Fruit fly (Drosophila melanogaster) whole organism, embryonic: Measurements from ENCODE around the gene CG7714.

ENCODE experiments used
- CG1024 ChIP-seq: fragments of 200-800 bp; sonication (Bioruptor generic); IDR thresholded peaks from 2 replicates; pipeline ENCODE4 v1.3.6; 2022; ENCODE audit warnings: missing biosample characterization, missing genetic modification characterization
- CG10321 ChIP-seq: fragments of 200-800 bp; sonication (Bioruptor generic); IDR thresholded peaks from 2 replicates; pipeline ENCODE4 v1.3.6; 2022; ENCODE audit warnings: missing biosample characterization, missing genetic modification characterization
- CG13775 ChIP-seq: fragments of 200-800 bp; sonication (Bioruptor generic); optimal IDR thresholded peaks from 3 replicates; lab custom pipeline; 2017; ENCODE audit warnings: missing biosample characterization, mild to moderate bottlenecking, missing genetic modification characterization
- CG14667 ChIP-seq: fragments of 200-800 bp; sonication (Bioruptor generic); IDR thresholded peaks from 2 replicates; pipeline ENCODE4 v1.3.6; 2022; ENCODE audit warnings: missing biosample characterization, missing genetic modification characterization
- CG15011 ChIP-seq: fragments of 200-800 bp; sonication (Bioruptor generic); optimal IDR thresholded peaks from 3 replicates; lab custom pipeline; 2018; ENCODE audit warnings: missing biosample characterization, mild to moderate bottlenecking, missing genetic modification characterization
- CG1603 ChIP-seq: fragments of 200-800 bp; sonication (Bioruptor generic); optimal IDR thresholded peaks from 2 replicates; lab custom pipeline; 2019; ENCODE audit warnings: missing biosample characterization, mild to moderate bottlenecking, missing genetic modification characterization, moderate library complexity
- CG17359 ChIP-seq: fragments of 200-800 bp; sonication (Bioruptor generic); optimal IDR thresholded peaks from 3 replicates; lab custom pipeline; 2018; ENCODE audit warnings: missing biosample characterization, mild to moderate bottlenecking, missing genetic modification characterization, moderate library complexity
- CG3065 ChIP-seq: fragments of 200-800 bp; sonication (Bioruptor generic); optimal IDR thresholded peaks from 2 replicates; lab custom pipeline; 2016; ENCODE audit warnings: missing biosample characterization, missing genetic modification characterization
- CG32767 ChIP-seq: fragments of 200-800 bp; sonication (Bioruptor generic); IDR thresholded peaks from 2 replicates; pipeline ENCODE4 v1.3.6; 2022; ENCODE audit warnings: missing biosample characterization, missing genetic modification characterization
- CG7357 ChIP-seq: fragments of 200-800 bp; sonication (Bioruptor generic); IDR thresholded peaks from 3 replicates; pipeline ENCODE4 v1.3.6; 2022; ENCODE audit warnings: missing biosample characterization, missing genetic modification characterization
- CG7963 ChIP-seq: fragments of 200-800 bp; sonication (Bioruptor generic); IDR thresholded peaks from 3 replicates; pipeline ENCODE4 v1.3.6; 2022; ENCODE audit warnings: missing biosample characterization, missing genetic modification characterization; ENCODE audit not compliant: partially characterized antibody
- CG8765 ChIP-seq: fragments of 200-800 bp; sonication (Bioruptor generic); IDR thresholded peaks from 2 replicates; pipeline ENCODE4 v1.3.6; 2022; ENCODE audit warnings: missing biosample characterization, missing genetic modification characterization
- CG9817 ChIP-seq: fragments of 200-800 bp; sonication (Bioruptor generic); optimal IDR thresholded peaks from 2 replicates; lab custom pipeline; 2018; ENCODE audit warnings: missing biosample characterization, mild to moderate bottlenecking, missing genetic modification characterization, moderate library complexity
- CrebB ChIP-seq: fragments of 200-800 bp; sonication (Bioruptor generic); optimal IDR thresholded peaks from 3 replicates; lab custom pipeline; 2018; ENCODE audit warnings: missing biosample characterization, mild to moderate bottlenecking, missing genetic modification characterization
- Dfd ChIP-seq, 2 experiments: fragments of >200 bp; optimal IDR thresholded peaks; 2 replicates each; lab custom pipeline; 2017; ENCODE audit warnings: missing biosample characterization in 2 of 2, missing genetic modification characterization in 2 of 2
- Dip2 ChIP-seq: fragments of 200-800 bp; sonication (Bioruptor generic); IDR thresholded peaks from 2 replicates; pipeline ENCODE4 v1.3.6; 2022; ENCODE audit warnings: missing biosample characterization, missing genetic modification characterization
- Hr3 ChIP-seq: fragments of 200-800 bp; sonication (Bioruptor generic); optimal IDR thresholded peaks from 3 replicates; lab custom pipeline; 2016; ENCODE audit warnings: missing biosample characterization, missing genetic modification characterization
- Hr39 ChIP-seq: fragments of >200 bp; optimal IDR thresholded peaks from 2 replicates; lab custom pipeline; 2017
- Hr51 ChIP-seq, 2 experiments: fragments of 200-800 bp; sonication (Bioruptor generic); optimal IDR thresholded peaks; 2 replicates in 1 of 2; 3 replicates in 1 of 2; lab custom pipeline; 2016 to 2018; ENCODE audit warnings: missing biosample characterization in 2 of 2, missing genetic modification characterization in 2 of 2, mild to moderate bottlenecking in 1 of 2, moderate library complexity in 1 of 2
- Lhr ChIP-seq: fragments of 200-800 bp; sonication (Bioruptor generic); optimal IDR thresholded peaks from 3 replicates; lab custom pipeline; 2017; ENCODE audit warnings: mild to moderate bottlenecking, missing biosample characterization, missing genetic modification reagents, missing genetic modification characterization
- NC2α ChIP-seq: fragments of 200-800 bp; sonication (Bioruptor generic); optimal IDR thresholded peaks from 2 replicates; lab custom pipeline; 2016; ENCODE audit warnings: missing biosample characterization, missing genetic modification characterization
- NK7.1 ChIP-seq: fragments of 200-800 bp; sonication (Bioruptor generic); optimal IDR thresholded peaks from 3 replicates; lab custom pipeline; 2016; ENCODE audit warnings: missing biosample characterization, missing genetic modification characterization
- NfI ChIP-seq: fragments of 200-800 bp; sonication (Bioruptor generic); optimal IDR thresholded peaks from 3 replicates; lab custom pipeline; 2018; ENCODE audit warnings: missing biosample characterization, mild to moderate bottlenecking, missing genetic modification characterization, moderate library complexity
- Taf1 ChIP-seq: fragments of 200-800 bp; sonication (Bioruptor generic); IDR thresholded peaks from 2 replicates; pipeline ENCODE4 v1.3.6; 2022; ENCODE audit warnings: missing biosample characterization, missing genetic modification characterization
- ac ChIP-seq: fragments of 200-800 bp; sonication (Bioruptor generic); optimal IDR thresholded peaks from 3 replicates; lab custom pipeline; 2017; ENCODE audit warnings: missing biosample characterization, mild to moderate bottlenecking, missing genetic modification characterization
- ci ChIP-seq: fragments of 200-800 bp; sonication (Bioruptor generic); IDR thresholded peaks from 3 replicates; pipeline ENCODE4 v1.3.6; 2022; ENCODE audit warnings: missing biosample characterization, missing genetic modification characterization
- eve ChIP-seq, 2 experiments: fragments of >200 bp; optimal IDR thresholded peaks; 2 replicates each; lab custom pipeline; 2017; ENCODE audit warnings: missing biosample characterization in 2 of 2, missing genetic modification characterization in 2 of 2
- fd102C ChIP-seq: fragments of 200-800 bp; sonication (Bioruptor generic); optimal IDR thresholded peaks from 2 replicates; lab custom pipeline; 2018; ENCODE audit warnings: missing biosample characterization, mild to moderate bottlenecking, missing genetic modification characterization, moderate library complexity
- gsb ChIP-seq: fragments of 200-800 bp; sonication (Bioruptor generic); IDR thresholded peaks from 2 replicates; pipeline ENCODE4 v1.3.6; 2022; ENCODE audit warnings: missing biosample characterization, missing genetic modification characterization
- hkb ChIP-seq, 2 experiments: fragments of 200-800 bp in 1 of 2; fragments of >200 bp in 1 of 2; sonication (Bioruptor generic) in 1 of 2; IDR thresholded peaks in 1 of 2; optimal IDR thresholded peaks in 1 of 2; 2 replicates each; pipeline versions ENCODE4 v1.3.6 to Lab custom; 2017 to 2022; ENCODE audit warnings: missing biosample characterization in 1 of 2, missing genetic modification characterization in 1 of 2
- jigr1 ChIP-seq: fragments of 200-800 bp; sonication (Bioruptor generic); IDR thresholded peaks from 3 replicates; pipeline ENCODE4 v1.3.6; 2022; ENCODE audit warnings: missing biosample characterization, missing genetic modification characterization
- ken ChIP-seq: fragments of 200-800 bp; sonication (Bioruptor generic); IDR thresholded peaks from 3 replicates; pipeline ENCODE4 v1.3.6; 2022; ENCODE audit warnings: missing biosample characterization, missing genetic modification characterization
- lola ChIP-seq, 3 experiments: fragments of >200 bp in 2 of 3; fragments of 200-800 bp in 1 of 3; sonication (Bioruptor generic) in 1 of 3; optimal IDR thresholded peaks; 2 replicates each; lab custom pipeline; 2017 to 2019; ENCODE audit warnings: missing biosample characterization in 3 of 3, missing genetic modification characterization in 3 of 3, mild to moderate bottlenecking in 1 of 3, moderate library complexity in 1 of 3
- pb ChIP-seq: fragments of 200-800 bp; sonication (Bioruptor generic); optimal IDR thresholded peaks from 3 replicates; lab custom pipeline; 2016; ENCODE audit warnings: missing biosample characterization, missing genetic modification characterization
- pho ChIP-seq: fragments of 200-800 bp; sonication (Bioruptor generic); optimal IDR thresholded peaks from 2 replicates; lab custom pipeline; 2016; ENCODE audit warnings: missing biosample characterization, missing genetic modification characterization
- pum ChIP-seq: fragments of 200-800 bp; sonication (Bioruptor generic); optimal IDR thresholded peaks from 2 replicates; lab custom pipeline; 2016; ENCODE audit warnings: missing biosample characterization, missing genetic modification characterization
- repo ChIP-seq: fragments of 200-800 bp; sonication (Bioruptor generic); optimal IDR thresholded peaks from 2 replicates; lab custom pipeline; 2016; ENCODE audit warnings: missing biosample characterization, missing genetic modification characterization
- rib ChIP-seq: fragments of 200-800 bp; sonication (Bioruptor generic); IDR thresholded peaks from 2 replicates; pipeline ENCODE4 v1.3.6; 2022; ENCODE audit warnings: missing biosample characterization, missing genetic modification characterization
- sima ChIP-seq: fragments of 200-800 bp; sonication (Bioruptor generic); optimal IDR thresholded peaks from 2 replicates; lab custom pipeline; 2016; ENCODE audit warnings: missing biosample characterization, missing genetic modification characterization
- sisA ChIP-seq: fragments of 200-800 bp; sonication (Bioruptor generic); IDR thresholded peaks from 2 replicates; pipeline ENCODE4 v1.3.6; 2022; ENCODE audit warnings: missing biosample characterization, missing genetic modification characterization
- sob ChIP-seq: fragments of 200-800 bp; sonication (Bioruptor generic); IDR thresholded peaks from 2 replicates; pipeline ENCODE4 v1.3.6; 2022; ENCODE audit warnings: missing biosample characterization, missing genetic modification characterization
- sug ChIP-seq: fragments of 200-800 bp; optimal IDR thresholded peaks from 2 replicates; lab custom pipeline; 2019; ENCODE audit warnings: missing biosample characterization, mild to moderate bottlenecking, missing genetic modification characterization, moderate library complexity
- tll ChIP-seq, 2 experiments: fragments of 200-800 bp in 1 of 2; fragments of >200 bp in 1 of 2; sonication (Bioruptor generic) in 1 of 2; optimal IDR thresholded peaks; 2 replicates each; lab custom pipeline; 2017 to 2019; ENCODE audit warnings: missing biosample characterization in 2 of 2, missing genetic modification characterization in 2 of 2, mild to moderate bottlenecking in 1 of 2, moderate library complexity in 1 of 2
- tna ChIP-seq: fragments of 200-800 bp; sonication (Bioruptor generic); IDR thresholded peaks from 2 replicates; pipeline ENCODE4 v1.3.6; 2022; ENCODE audit warnings: missing biosample characterization, missing genetic modification characterization; ENCODE audit not compliant: partially characterized antibody
- unc-4 ChIP-seq: fragments of 200-800 bp; sonication (Bioruptor generic); IDR thresholded peaks from 2 replicates; pipeline ENCODE4 v1.3.6; 2022; ENCODE audit warnings: missing biosample characterization, missing genetic modification characterization; ENCODE audit not compliant: partially characterized antibody
- unpg ChIP-seq: fragments of 200-800 bp; sonication (Bioruptor generic); optimal IDR thresholded peaks from 3 replicates; lab custom pipeline; 2018; ENCODE audit warnings: missing biosample characterization, mild to moderate bottlenecking, missing genetic modification characterization, moderate library complexity
- vfl ChIP-seq: fragments of 200-800 bp; sonication (Bioruptor generic); optimal IDR thresholded peaks from 2 replicates; lab custom pipeline; 2016; ENCODE audit warnings: missing biosample characterization, missing genetic modification characterization
- zen ChIP-seq: fragments of 200-800 bp; sonication (Bioruptor generic); optimal IDR thresholded peaks from 3 replicates; lab custom pipeline; 2018; ENCODE audit warnings: missing biosample characterization, mild to moderate bottlenecking, missing genetic modification characterization, moderate library complexity

The CG7714 gene

dm6 chr3R:18739978-18740954 is 14.0 kb upstream of the CG7714 start (continued):
- TF ChIP-seq Lhr = no peak
- TF ChIP-seq Dfd (GFP tag; optimal IDR thresholded peaks at IDR 0.05; lab: Kevin White, UChicago) = no peak
- TF ChIP-seq ci (GFP tag; lab: Robert Waterston, UW) = no peak
- TF ChIP-seq CG14667 (GFP tag; lab: Robert Waterston, UW) = no peak
- no peak for TF ChIP-seq Dip2
- no peak for TF ChIP-seq CG8765
- no peak for TF ChIP-seq CG7357 (GFP tag; lab: Robert Waterston, UW)
- no peak for TF ChIP-seq unpg (GFP tag; lab: Kevin White, UChicago)
- no peak for TF ChIP-seq Taf1 (GFP tag; lab: Robert Waterston, UW)
- no peak for TF ChIP-seq pb (GFP tag; lab: Kevin White, UChicago)
- no peak for TF ChIP-seq sob
- TF ChIP-seq NC2α (GFP tag; lab: Kevin White, UChicago) = no peak
- no peak for TF ChIP-seq ac
- peak; percentile 28 for TF ChIP-seq CG15011 (GFP tag; lab: Kevin White, UChicago)
- peak; percentile 8 for TF ChIP-seq CG17359
- TF ChIP-seq pum = no peak
- TF ChIP-seq jigr1 (GFP tag; lab: Robert Waterston, UW) = no peak
- TF ChIP-seq Hr39 (lab: Kevin White, UChicago) = no peak
- peak; percentile 43; the same call in 1 of the 2 replicates for TF ChIP-seq rib
- no peak for TF ChIP-seq tna (GFP tag; lab: Robert Waterston, UW)
- no peak for TF ChIP-seq ken (GFP tag; lab: Robert Waterston, UW)
- no peak for TF ChIP-seq NK7.1 (GFP tag; lab: Kevin White, UChicago)
- no peak for TF ChIP-seq pho (GFP tag; lab: Kevin White, UChicago)
- no peak for TF ChIP-seq tll (GFP tag; optimal IDR thresholded peaks at IDR 0.05; lab: Kevin White, UChicago)
- TF ChIP-seq Hr3 = no peak
- no peak for TF ChIP-seq eve (GFP tag; optimal IDR thresholded peaks at IDR 0.05; lab: Kevin White, UChicago)
- TF ChIP-seq CG3065 (GFP tag; lab: Kevin White, UChicago) = no peak
- TF ChIP-seq vfl (GFP tag; lab: Kevin White, UChicago) = peak; percentile 9
- TF ChIP-seq Hr51 (GFP tag; optimal IDR thresholded peaks at IDR 0.05; lab: Kevin White, UChicago) = peak in 1 of 2 experiments; percentile 8
- TF ChIP-seq CG7963 = peak; percentile 15; the same call in 1 of the 3 replicates
- no peak for TF ChIP-seq CrebB
- peak; percentile 53 for TF ChIP-seq sug (tag; lab: Kevin White, UChicago)
- TF ChIP-seq CG10321 (GFP tag; lab: Robert Waterston, UW) = no peak; the same call in 1 of the 2 replicates
- no peak for TF ChIP-seq fd102C (GFP tag; lab: Kevin White, UChicago)
- TF ChIP-seq gsb (GFP tag; lab: Robert Waterston, UW) = no peak
- TF ChIP-seq sisA (GFP tag; lab: Robert Waterston, UW) = no peak
- TF ChIP-seq lola (GFP tag; optimal IDR thresholded peaks at IDR 0.05; lab: Kevin White, UChicago) = no peak
- TF ChIP-seq unc-4 (GFP tag; lab: Robert Waterston, UW) = no peak; the same call in 1 of the 2 replicates
- TF ChIP-seq hkb (optimal IDR thresholded peaks at IDR 0.05; lab: Kevin White, UChicago) = no peak
- 0 out of 2 replicates have a peak, but pooled peaks have one; percentile 52 for TF ChIP-seq hkb (GFP tag; IDR thresholded peaks at IDR 0.05; lab: Robert Waterston, UW)
- no peak for TF ChIP-seq CG9817 (tag; lab: Kevin White, UChicago)
- no peak for TF ChIP-seq NfI (GFP tag; lab: Kevin White, UChicago)
- peak; percentile 33 for TF ChIP-seq CG1603 (tag; lab: Kevin White, UChicago)
- no peak for TF ChIP-seq CG13775 (GFP tag; lab: Kevin White, UChicago)
- no peak for TF ChIP-seq CG1024 (GFP tag; lab: Robert Waterston, UW)
- TF ChIP-seq sima (GFP tag; lab: Kevin White, UChicago) = no peak
- 0 out of 2 replicates have a peak, but pooled peaks have one; percentile 18 for TF ChIP-seq CG32767
- TF ChIP-seq zen (tag; lab: Kevin White, UChicago) = no peak
- TF ChIP-seq repo (GFP tag; lab: Kevin White, UChicago) = no peak
